Fruit fly (Drosophila melanogaster): ENCODE measurements around the gene Ctl2.

The Ctl2 gene

dm6 chr3R:29157418-29158398 lies 34.5 kb downstream of the Ctl2 start, which contains the start of gene rdog (continued):
- peak; percentile 65 for TF ChIP-seq fu2 (GFP tag; optimal IDR thresholded peaks at IDR 0.05)
- TF ChIP-seq CG6854 (GFP tag; optimal IDR thresholded peaks at IDR 0.05), result peak; percentile 72
- TF ChIP-seq da (GFP tag; optimal IDR thresholded peaks at IDR 0.05), result peak; percentile 20
- peak; percentile 52; the same call in 1 of the 2 replicates for TF ChIP-seq CG17328 (GFP tag; IDR thresholded peaks at IDR 0.05)
- TF ChIP-seq CG2202 (tag; optimal IDR thresholded peaks at IDR 0.05), result peak; percentile 54
- TF ChIP-seq corto (GFP tag; optimal IDR thresholded peaks at IDR 0.05), result no peak
- TF ChIP-seq Ravus (GFP tag; IDR thresholded peaks at IDR 0.05), result no peak
- TF ChIP-seq CG30403 (GFP tag; optimal IDR thresholded peaks at IDR 0.05), result peak; percentile 88
- TF ChIP-seq MESR4 (GFP tag; optimal IDR thresholded peaks at IDR 0.05), result peak; percentile 3
- peak; percentile 99 for TF ChIP-seq D19B (GFP tag; optimal IDR thresholded peaks at IDR 0.05)
- TF ChIP-seq CG6765 (GFP tag; optimal IDR thresholded peaks at IDR 0.05), result peak; percentile 46
- TF ChIP-seq D19A (tag; optimal IDR thresholded peaks at IDR 0.05), result peak; percentile 66
- no peak; the same call in 1 of the 2 replicates for TF ChIP-seq Nf-YA (GFP tag; IDR thresholded peaks at IDR 0.05)
- TF ChIP-seq CG17186 (GFP tag; optimal IDR thresholded peaks at IDR 0.05), result peak; percentile 46
- peak; percentile 41 for TF ChIP-seq Dad (GFP tag; optimal IDR thresholded peaks at IDR 0.05)
- TF ChIP-seq bigmax (GFP tag; optimal IDR thresholded peaks at IDR 0.05), result no peak
- TF ChIP-seq CG6654 (GFP tag; optimal IDR thresholded peaks at IDR 0.05), result peak; percentile 36
- TF ChIP-seq Usf (GFP tag; optimal IDR thresholded peaks at IDR 0.05), result peak; percentile 56
- peak; percentile 20 for TF ChIP-seq pzg (GFP tag; optimal IDR thresholded peaks at IDR 0.05)
- peak; percentile 24 for TF ChIP-seq Sry-β (GFP tag; optimal IDR thresholded peaks at IDR 0.05)
- TF ChIP-seq CG10147 (GFP tag; optimal IDR thresholded peaks at IDR 0.05), result peak; percentile 80
- 0 out of 3 replicates have a peak, but pooled peaks have one; percentile 46 for TF ChIP-seq Opbp (GFP tag; IDR thresholded peaks at IDR 0.05; ENCODE audit: partially characterized antibody)
- 0 out of 2 replicates have a peak, but pooled peaks have one; percentile 47 for TF ChIP-seq ranshi (GFP tag; IDR thresholded peaks at IDR 0.05)
- TF ChIP-seq CG4820 (GFP tag; optimal IDR thresholded peaks at IDR 0.05), result peak; percentile 85
- peak; percentile 46 for TF ChIP-seq CG30020 (tag; optimal IDR thresholded peaks at IDR 0.05)
- TF ChIP-seq Trl (optimal IDR thresholded peaks at IDR 0.05), result peak; percentile 57 to 74
- TF ChIP-seq Trl (GFP tag; optimal IDR thresholded peaks at IDR 0.05), result peak; percentile 76
- peak; percentile 83 for TF ChIP-seq pho (GFP tag; optimal IDR thresholded peaks at IDR 0.05)
- TF ChIP-seq Hmr (GFP tag; optimal IDR thresholded peaks at IDR 0.05), result peak; percentile 75
- peak; percentile 82 for TF ChIP-seq dmrt11E (tag; optimal IDR thresholded peaks at IDR 0.05)
- peak; percentile 58 for TF ChIP-seq NC2α (GFP tag; optimal IDR thresholded peaks at IDR 0.05)
- peak; percentile 71 for TF ChIP-seq CG2875 (GFP tag; optimal IDR thresholded peaks at IDR 0.05)
- peak; percentile 98 for TF ChIP-seq Ets65A (GFP tag)
- TF ChIP-seq CG32767 (GFP tag; IDR thresholded peaks at IDR 0.05), result peak; percentile 65; the same call in 1 of the 2 replicates
- peak; percentile 61 for TF ChIP-seq CG1529 (GFP tag; optimal IDR thresholded peaks at IDR 0.05)
- peak; percentile 2 for TF ChIP-seq Neu2 (GFP tag; optimal IDR thresholded peaks at IDR 0.05; ENCODE audit: borderline replicate concordance)
- peak; percentile 31 for TF ChIP-seq fd3F (GFP tag; optimal IDR thresholded peaks at IDR 0.05)
- no peak for TF ChIP-seq Oaz (GFP tag; IDR thresholded peaks at IDR 0.05)
- TF ChIP-seq her (GFP tag; optimal IDR thresholded peaks at IDR 0.05), result peak; percentile 60
- peak; percentile 25 for TF ChIP-seq CG8281 (tag; optimal IDR thresholded peaks at IDR 0.05)
- peak; percentile 52 for TF ChIP-seq CG31441 (GFP tag; IDR thresholded peaks at IDR 0.05)
- TF ChIP-seq run (tag; optimal IDR thresholded peaks at IDR 0.05), result peak; percentile 39
- peak; percentile 68 for TF ChIP-seq CG8944 (GFP tag; optimal IDR thresholded peaks at IDR 0.05)
- peak; percentile 46 for TF ChIP-seq CG4617 (GFP tag; optimal IDR thresholded peaks at IDR 0.05; ENCODE audit: borderline replicate concordance)
- no peak for TF ChIP-seq toy (GFP tag; IDR thresholded peaks at IDR 0.05)
- peak; percentile 83 for TF ChIP-seq CG9437 (GFP tag; optimal IDR thresholded peaks at IDR 0.05)
- peak; percentile 34 for TF ChIP-seq Lhr (GFP tag; optimal IDR thresholded peaks at IDR 0.05)
- TF ChIP-seq CG12769 (tag; optimal IDR thresholded peaks at IDR 0.05), result peak; percentile 77
